Fruit fly (Drosophila melanogaster): ENCODE data around the gene CG7945.

Gene CG7945

DNA sequence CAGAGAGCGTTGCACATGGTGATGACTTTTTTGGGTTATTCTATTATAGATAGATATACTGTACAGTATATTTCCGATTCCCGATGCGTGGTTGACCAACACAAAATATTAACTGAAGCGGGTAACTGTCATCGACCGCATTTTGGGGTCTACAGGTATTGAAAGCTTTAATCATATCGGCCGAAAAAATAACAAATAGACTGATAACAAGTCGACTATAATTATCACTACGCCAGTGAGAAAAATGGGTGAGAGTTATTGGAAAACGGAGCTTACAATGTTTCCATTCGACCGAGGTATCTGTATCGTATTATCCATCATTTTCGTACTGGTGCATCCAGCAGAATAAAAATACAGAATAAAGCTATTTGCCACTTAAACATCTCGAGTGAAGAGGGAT is 5.6 kb downstream of the CG7945 start:
- TF ChIP-seq fd96Ca (GFP tag; IDR thresholded peaks at IDR 0.05) (no peak), CG17806 (tag; optimal IDR thresholded peaks at IDR 0.05) (no peak), CG12605 (GFP tag; IDR thresholded peaks at IDR 0.05) (no peak), EcR (GFP tag; optimal IDR thresholded peaks at IDR 0.05) (no peak), Pif1B (GFP tag; optimal IDR thresholded peaks at IDR 0.05) (no peak), CG32121 (GFP tag; IDR thresholded peaks at IDR 0.05) (no peak), CG8301 (tag; optimal IDR thresholded peaks at IDR 0.05) (no peak), Pif1A (GFP tag; optimal IDR thresholded peaks at IDR 0.05) (no peak), Snoo (tag; optimal IDR thresholded peaks at IDR 0.05) (no peak), rn (GFP tag; IDR thresholded peaks at IDR 0.05) (no peak), CG9948 (tag; optimal IDR thresholded peaks at IDR 0.05) (no peak), gl (tag; optimal IDR thresholded peaks at IDR 0.05) (no peak), Ets98B (GFP tag; IDR thresholded peaks at IDR 0.05) (no peak), CG13204 (GFP tag; optimal IDR thresholded peaks at IDR 0.05) (no peak)

DNA sequence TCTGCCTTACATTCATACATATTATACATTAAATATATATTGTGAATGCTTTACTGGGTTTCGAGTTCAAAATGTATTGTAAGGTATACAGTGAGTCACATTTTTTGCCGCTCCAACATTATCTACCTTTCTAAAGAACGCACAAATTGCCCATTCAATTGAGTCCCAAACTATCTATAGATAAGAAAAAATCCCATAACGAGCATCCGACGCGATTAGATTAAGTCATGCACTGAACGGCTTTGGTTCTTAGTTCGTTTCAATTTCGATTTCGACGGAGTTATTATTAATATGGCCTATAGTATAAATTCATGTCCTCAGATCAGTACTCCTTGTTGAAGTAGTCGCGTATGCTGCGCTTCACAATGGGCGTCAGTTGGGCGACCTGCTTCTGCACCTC is 6.4 kb downstream of the CG7945 start:
- TF ChIP-seq CG8301 (tag; optimal IDR thresholded peaks at IDR 0.05) (no peak), fd96Ca (GFP tag; IDR thresholded peaks at IDR 0.05) (no peak), CG14655 (GFP tag; optimal IDR thresholded peaks at IDR 0.05) (no peak), CG8159 (tag; optimal IDR thresholded peaks at IDR 0.05) (no peak), Ets98B (GFP tag; IDR thresholded peaks at IDR 0.05) (no peak), CG12605 (GFP tag; IDR thresholded peaks at IDR 0.05) (no peak), CG34367 (tag; optimal IDR thresholded peaks at IDR 0.05) (no peak), gl (tag; optimal IDR thresholded peaks at IDR 0.05) (no peak), CG9948 (tag; optimal IDR thresholded peaks at IDR 0.05) (no peak), CG32121 (GFP tag; IDR thresholded peaks at IDR 0.05) (no peak), Snoo (tag; optimal IDR thresholded peaks at IDR 0.05) (no peak)

DNA sequence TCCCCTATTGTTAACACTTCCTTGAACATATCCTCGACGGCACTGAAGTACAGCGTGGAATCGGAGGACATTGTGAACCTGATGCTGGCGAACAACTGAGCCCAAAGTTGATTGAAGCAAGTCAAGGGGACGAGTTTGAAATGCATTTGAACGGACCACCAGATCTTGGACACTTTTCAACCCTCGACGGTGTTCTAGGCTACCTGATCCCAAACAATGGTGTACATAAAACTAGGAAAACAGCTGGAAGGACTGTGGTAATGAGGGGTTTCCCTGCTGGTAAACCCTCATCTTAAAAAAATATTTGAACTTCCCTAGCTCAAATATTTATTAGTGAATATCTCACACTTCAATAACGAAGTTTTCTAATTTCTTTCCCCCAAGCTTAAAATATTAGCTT is 7.0 kb downstream of the CG7945 start, which contains the start of gene CG13454:
Gene CG13454 (minus strand): TSS at position 101 of the 400 bp plus-strand sequence.
- TF ChIP-seq EcR (GFP tag; optimal IDR thresholded peaks at IDR 0.05) (no peak), CG9948 (tag; optimal IDR thresholded peaks at IDR 0.05) (no peak), CG10348 (GFP tag; IDR thresholded peaks at IDR 0.05) (no peak), rn (GFP tag; IDR thresholded peaks at IDR 0.05) (no peak), Ets98B (GFP tag; IDR thresholded peaks at IDR 0.05) (no peak), CG17806 (tag; optimal IDR thresholded peaks at IDR 0.05) (no peak), D1 (tag; optimal IDR thresholded peaks at IDR 0.05) (no peak), CG4496 (GFP tag; IDR thresholded peaks at IDR 0.05) (no peak)

DNA sequence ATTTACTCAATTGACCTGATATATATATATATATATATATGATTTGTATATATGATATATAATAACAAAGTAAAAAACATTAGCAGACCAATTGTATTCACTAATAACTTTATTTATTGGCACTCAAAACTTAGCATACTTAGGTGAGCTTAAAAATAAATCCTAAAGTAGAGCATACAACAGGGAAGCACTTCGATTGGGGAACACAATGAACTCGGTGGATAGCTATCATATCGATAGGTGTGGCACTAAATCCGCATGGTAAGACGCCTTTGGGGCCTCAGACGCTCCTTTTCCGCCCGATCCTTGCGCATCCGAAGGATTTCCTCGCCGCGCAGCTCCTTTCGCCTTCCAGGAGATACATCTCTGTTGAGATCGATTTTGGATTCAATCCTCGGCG is 7.5 kb downstream of the CG7945 start:
- TF ChIP-seq CG14655 (GFP tag; optimal IDR thresholded peaks at IDR 0.05) (no peak), EcR (GFP tag; optimal IDR thresholded peaks at IDR 0.05) (peak; percentile 53)

DNA sequence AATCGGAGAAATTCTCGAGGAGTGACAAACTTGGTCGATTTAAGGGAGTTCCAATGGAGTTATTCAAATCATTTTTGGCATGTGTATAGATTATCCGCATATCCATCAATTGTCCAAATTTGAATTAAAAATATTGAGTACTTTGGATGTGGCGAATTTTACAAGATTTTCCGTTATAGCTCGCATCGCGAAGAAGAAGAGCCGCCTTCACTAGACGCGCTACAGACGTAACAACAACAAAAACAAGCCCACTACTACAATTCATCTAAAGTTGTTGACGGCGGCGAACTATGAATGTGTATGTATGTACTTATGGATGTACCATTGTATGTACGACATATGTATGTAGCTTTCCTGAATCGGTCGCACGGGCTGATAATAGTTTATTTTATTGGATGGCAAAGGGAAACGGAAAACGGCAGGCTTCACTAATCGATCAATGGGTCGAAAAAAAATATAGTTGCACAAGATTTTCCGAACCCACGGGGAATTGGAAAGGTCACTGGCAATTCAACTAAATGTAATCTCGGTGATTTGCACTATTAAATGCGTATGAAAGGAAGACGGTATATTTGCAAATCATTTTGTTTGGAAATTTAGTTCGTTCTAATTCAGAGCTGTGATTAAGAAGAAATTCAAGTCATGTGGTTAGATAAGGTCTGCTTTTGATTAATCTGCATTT is 9.0 kb downstream of the CG7945 start:
- TF ChIP-seq Snoo (tag; optimal IDR thresholded peaks at IDR 0.05) (no peak), CG32121 (GFP tag; IDR thresholded peaks at IDR 0.05) (0 out of 2 replicates have a peak, but pooled peaks have one; percentile 8)

DNA sequence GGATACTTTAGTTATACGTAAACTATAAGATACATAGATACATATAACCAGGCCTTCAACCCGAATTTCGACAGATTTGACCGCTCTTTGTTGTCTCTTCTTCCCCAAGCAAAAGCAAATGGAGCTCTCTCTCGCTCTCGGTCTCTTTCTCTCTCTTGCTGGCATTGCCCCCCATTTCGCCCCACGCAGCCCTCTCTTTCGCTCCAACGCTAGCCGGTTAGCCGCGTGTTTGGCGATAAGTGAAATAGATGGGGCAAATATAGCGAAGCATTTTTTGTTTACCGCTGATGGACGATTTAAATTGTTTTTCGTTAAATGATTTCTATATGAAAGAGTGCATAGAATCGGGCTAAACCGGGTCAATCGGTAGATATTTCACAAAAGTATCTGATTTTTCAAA is 9.5 kb downstream of the CG7945 start:
- TF ChIP-seq CG15710 (tag; optimal IDR thresholded peaks at IDR 0.05) = no peak
- peak; percentile 43; the same call in 1 of the 2 replicates for TF ChIP-seq CG32121 (GFP tag; IDR thresholded peaks at IDR 0.05)
- no peak for TF ChIP-seq CG34367 (tag; optimal IDR thresholded peaks at IDR 0.05)
- no peak; the same call in 1 of the 2 replicates for TF ChIP-seq Ets98B (GFP tag; IDR thresholded peaks at IDR 0.05)
- TF ChIP-seq EcR (GFP tag; optimal IDR thresholded peaks at IDR 0.05) = peak; percentile 83
- TF ChIP-seq CG12605 (GFP tag; IDR thresholded peaks at IDR 0.05) = peak; percentile 60
- TF ChIP-seq CG8159 (tag; optimal IDR thresholded peaks at IDR 0.05) = no peak

DNA sequence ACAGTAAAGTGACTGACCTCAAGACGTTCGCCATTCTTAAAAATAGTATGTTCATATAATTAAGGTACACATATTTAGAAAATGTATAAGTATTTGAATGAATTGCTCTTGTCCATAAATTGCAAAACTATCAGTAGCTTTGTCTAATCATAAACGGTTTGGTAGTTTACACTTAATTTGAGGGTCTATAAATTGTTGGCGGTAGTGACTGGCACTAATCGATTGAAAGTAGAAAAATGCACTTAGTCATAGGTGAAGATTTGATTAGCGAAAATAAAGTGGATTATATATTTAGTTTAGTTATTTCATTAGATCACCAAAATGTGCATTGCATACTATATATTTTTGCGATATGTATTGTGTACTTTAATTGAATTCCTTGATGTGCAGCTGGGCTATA is 10.2 kb downstream of the CG7945 start:
- TF ChIP-seq CG8159 (tag; optimal IDR thresholded peaks at IDR 0.05) (no peak), CG32121 (GFP tag; IDR thresholded peaks at IDR 0.05) (no peak), CG10348 (GFP tag; IDR thresholded peaks at IDR 0.05) (no peak), CG13204 (GFP tag; optimal IDR thresholded peaks at IDR 0.05) (no peak), CG8301 (tag; optimal IDR thresholded peaks at IDR 0.05) (no peak), CG14655 (GFP tag; optimal IDR thresholded peaks at IDR 0.05) (no peak), rn (GFP tag; IDR thresholded peaks at IDR 0.05) (no peak), Snoo (tag; optimal IDR thresholded peaks at IDR 0.05) (no peak), CG17806 (tag; optimal IDR thresholded peaks at IDR 0.05) (no peak), CG15710 (tag; optimal IDR thresholded peaks at IDR 0.05) (no peak), CG4496 (GFP tag; IDR thresholded peaks at IDR 0.05) (no peak), CG9948 (tag; optimal IDR thresholded peaks at IDR 0.05) (no peak), fd96Ca (GFP tag; IDR thresholded peaks at IDR 0.05) (no peak), Pif1A (GFP tag; optimal IDR thresholded peaks at IDR 0.05) (no peak), gl (tag; optimal IDR thresholded peaks at IDR 0.05) (no peak), CG34367 (tag; optimal IDR thresholded peaks at IDR 0.05) (no peak)

Measured in whole organism, pupa.